Fruit fly (Drosophila melanogaster) whole organism, embryonic: ENCODE results near the gene Sas-4.

Experiments used
- B-H1 ChIP-seq: fragments of 200-800 bp; sonication (Bioruptor generic); IDR thresholded peaks from 3 replicates; pipeline ENCODE4 v1.3.6; 2022; ENCODE audit warnings: missing biosample characterization, missing genetic modification characterization
- CG10431 ChIP-seq: fragments of 200-800 bp; sonication (Bioruptor generic); optimal IDR thresholded peaks from 3 replicates; lab custom pipeline; 2018; ENCODE audit warnings: missing biosample characterization, mild to moderate bottlenecking, missing genetic modification characterization
- CG11696 ChIP-seq: fragments of 200-800 bp; sonication (Bioruptor generic); IDR thresholded peaks from 2 replicates; pipeline ENCODE4 v1.3.6; 2022; ENCODE audit warnings: missing biosample characterization, missing genetic modification characterization
- CG13775 ChIP-seq: fragments of 200-800 bp; sonication (Bioruptor generic); optimal IDR thresholded peaks from 3 replicates; lab custom pipeline; 2017; ENCODE audit warnings: missing biosample characterization, mild to moderate bottlenecking, missing genetic modification characterization
- CG16813 ChIP-seq: fragments of 200-800 bp; sonication (Bioruptor generic); IDR thresholded peaks from 3 replicates; pipeline ENCODE4 v1.3.6; 2022; ENCODE audit warnings: missing biosample characterization, missing genetic modification characterization; ENCODE audit not compliant: partially characterized antibody
- CG30020 ChIP-seq: fragments of 200-800 bp; optimal IDR thresholded peaks from 2 replicates; lab custom pipeline; 2019; ENCODE audit warnings: missing biosample characterization, mild to moderate bottlenecking, missing genetic modification characterization, moderate library complexity
- CG5180 ChIP-seq: fragments of 200-800 bp; sonication (Bioruptor generic); optimal IDR thresholded peaks from 3 replicates; lab custom pipeline; 2017; ENCODE audit warnings: missing biosample characterization, missing genetic modification characterization, mild to moderate bottlenecking, moderate library complexity, missing genetic modification reagents
- CG6683 ChIP-seq: fragments of 200-800 bp; sonication (Bioruptor generic); optimal IDR thresholded peaks from 2 replicates; lab custom pipeline; 2017; ENCODE audit warnings: missing biosample characterization, mild to moderate bottlenecking, missing genetic modification characterization, missing genetic modification reagents
- CG6765 ChIP-seq: fragments of 200-800 bp; sonication (Bioruptor generic); optimal IDR thresholded peaks from 3 replicates; lab custom pipeline; 2017; ENCODE audit warnings: missing biosample characterization, mild to moderate bottlenecking, missing genetic modification characterization
- CG7987 ChIP-seq: fragments of 200-800 bp; sonication (Bioruptor generic); optimal IDR thresholded peaks from 2 replicates; lab custom pipeline; 2018; ENCODE audit warnings: missing biosample characterization, mild to moderate bottlenecking, missing genetic modification characterization, moderate library complexity
- CG9215 ChIP-seq: fragments of 200-800 bp; sonication (Bioruptor generic); IDR thresholded peaks from 2 replicates; pipeline ENCODE4 v1.3.6; 2022; ENCODE audit warnings: missing biosample characterization, missing genetic modification characterization
- CG9876 ChIP-seq: fragments of 200-800 bp; sonication (Bioruptor generic); optimal IDR thresholded peaks from 2 replicates; lab custom pipeline; 2016; ENCODE audit warnings: missing biosample characterization, missing genetic modification characterization
- CoRest ChIP-seq: fragments of 200-800 bp; sonication (Bioruptor generic); optimal IDR thresholded peaks from 3 replicates; lab custom pipeline; 2018; ENCODE audit warnings: missing biosample characterization, mild to moderate bottlenecking, missing genetic modification characterization, moderate library complexity
- D19A ChIP-seq: fragments of 200-800 bp; optimal IDR thresholded peaks from 3 replicates; lab custom pipeline; 2019; ENCODE audit warnings: missing biosample characterization, mild to moderate bottlenecking, missing genetic modification characterization, moderate library complexity
- D19B ChIP-seq: fragments of 200-800 bp; sonication (Bioruptor generic); optimal IDR thresholded peaks from 2 replicates; lab custom pipeline; 2017; ENCODE audit warnings: missing biosample characterization, mild to moderate bottlenecking, missing genetic modification characterization
- Gsc ChIP-seq: fragments of 200-800 bp; sonication (Bioruptor generic); IDR thresholded peaks from 2 replicates; pipeline ENCODE4 v1.3.6; 2022; ENCODE audit warnings: missing biosample characterization, missing genetic modification characterization
- H2.0 ChIP-seq: fragments of 200-800 bp; sonication (Bioruptor generic); IDR thresholded peaks from 2 replicates; pipeline ENCODE4 v1.3.6; 2022; ENCODE audit warnings: missing biosample characterization, missing genetic modification characterization
- HHEX ChIP-seq: fragments of 200-800 bp; sonication (Bioruptor generic); optimal IDR thresholded peaks from 3 replicates; lab custom pipeline; 2017; ENCODE audit warnings: missing biosample characterization, mild to moderate bottlenecking, missing genetic modification characterization, missing genetic modification reagents
- HLH4C ChIP-seq: fragments of 200-800 bp; sonication (Bioruptor generic); IDR thresholded peaks from 3 replicates; pipeline ENCODE4 v1.3.6; 2022; ENCODE audit warnings: missing biosample characterization, missing genetic modification characterization; ENCODE audit not compliant: partially characterized antibody
- HmgD ChIP-seq: fragments of 200-800 bp; sonication (Bioruptor generic); optimal IDR thresholded peaks from 3 replicates; lab custom pipeline; 2016; ENCODE audit warnings: missing biosample characterization, missing genetic modification characterization
- MESR4 ChIP-seq: fragments of 200-800 bp; sonication (Bioruptor generic); optimal IDR thresholded peaks from 2 replicates; lab custom pipeline; 2018; ENCODE audit warnings: missing biosample characterization, mild to moderate bottlenecking, missing genetic modification characterization, moderate library complexity
- MTF-1 ChIP-seq: fragments of 200-800 bp; sonication (Bioruptor generic); optimal IDR thresholded peaks from 2 replicates; lab custom pipeline; 2018; ENCODE audit warnings: missing biosample characterization, mild to moderate bottlenecking, missing genetic modification characterization, borderline replicate concordance
- Sin3A ChIP-seq: fragments of >200 bp; optimal IDR thresholded peaks from 2 replicates; lab custom pipeline; 2018
- Sox102F ChIP-seq: fragments of 200-800 bp; sonication (Bioruptor generic); optimal IDR thresholded peaks from 2 replicates; lab custom pipeline; 2018; ENCODE audit warnings: missing biosample characterization, mild to moderate bottlenecking, missing genetic modification characterization, moderate library complexity
- Sry-δ ChIP-seq: fragments of 200-800 bp; sonication (Bioruptor generic); optimal IDR thresholded peaks from 2 replicates; lab custom pipeline; 2016; ENCODE audit warnings: missing biosample characterization, missing genetic modification characterization
- Ssrp ChIP-seq: fragments of 200-800 bp; sonication (Bioruptor generic); optimal IDR thresholded peaks from 2 replicates; lab custom pipeline; 2018; ENCODE audit warnings: missing biosample characterization, mild to moderate bottlenecking, missing genetic modification characterization, moderate library complexity
- Tbp ChIP-seq: fragments of >200 bp; optimal IDR thresholded peaks from 2 replicates; lab custom pipeline; 2018; ENCODE audit warnings: missing biosample characterization, missing genetic modification characterization
- ap ChIP-seq: fragments of 200-800 bp; sonication (Bioruptor generic); IDR thresholded peaks from 2 replicates; pipeline ENCODE4 v1.3.6; 2022; ENCODE audit warnings: missing biosample characterization, missing genetic modification characterization
- bcd ChIP-seq: fragments of 200-800 bp; sonication (Bioruptor generic); optimal IDR thresholded peaks from 2 replicates; lab custom pipeline; 2017; ENCODE audit warnings: missing biosample characterization, mild to moderate bottlenecking, missing genetic modification characterization
- ewg ChIP-seq: fragments of 200-800 bp; sonication (Bioruptor generic); optimal IDR thresholded peaks from 3 replicates; lab custom pipeline; 2017; ENCODE audit warnings: mild to moderate bottlenecking, missing biosample characterization, missing genetic modification reagents, missing genetic modification characterization
- fu2 ChIP-seq: fragments of 200-800 bp; sonication (Bioruptor generic); optimal IDR thresholded peaks from 2 replicates; lab custom pipeline; 2016; ENCODE audit warnings: missing biosample characterization, missing genetic modification characterization
- gro ChIP-seq: fragments of 200-800 bp; sonication (Bioruptor generic); optimal IDR thresholded peaks from 2 replicates; lab custom pipeline; 2016; ENCODE audit warnings: missing biosample characterization, missing genetic modification characterization
- lab ChIP-seq: fragments of 200-800 bp; sonication (Bioruptor generic); optimal IDR thresholded peaks from 3 replicates; lab custom pipeline; 2017; ENCODE audit warnings: missing biosample characterization, missing genetic modification characterization, mild to moderate bottlenecking, moderate library complexity, missing genetic modification reagents
- maf-S ChIP-seq: fragments of 200-800 bp; sonication (Bioruptor generic); optimal IDR thresholded peaks from 2 replicates; lab custom pipeline; 2016; ENCODE audit warnings: missing biosample characterization, missing genetic modification characterization
- nmo ChIP-seq: fragments of 200-800 bp; sonication (Bioruptor generic); optimal IDR thresholded peaks from 2 replicates; lab custom pipeline; 2018; ENCODE audit warnings: missing biosample characterization, mild to moderate bottlenecking, missing genetic modification characterization, moderate library complexity
- org-1 ChIP-seq: fragments of 200-800 bp; sonication (Bioruptor generic); optimal IDR thresholded peaks from 2 replicates; lab custom pipeline; 2017; ENCODE audit warnings: missing biosample characterization, missing genetic modification characterization
- peb ChIP-seq: fragments of 200-800 bp; sonication (Bioruptor generic); IDR thresholded peaks from 2 replicates; pipeline ENCODE4 v1.3.6; 2022; ENCODE audit warnings: missing biosample characterization, missing genetic modification characterization
- run ChIP-seq: fragments of 200-800 bp; sonication (Bioruptor generic); optimal IDR thresholded peaks from 3 replicates; lab custom pipeline; 2018; ENCODE audit warnings: missing biosample characterization, mild to moderate bottlenecking, missing genetic modification characterization
- sd ChIP-seq: fragments of 200-800 bp; sonication (Bioruptor generic); optimal IDR thresholded peaks from 3 replicates; lab custom pipeline; 2018; ENCODE audit warnings: missing biosample characterization, mild to moderate bottlenecking, missing genetic modification characterization, moderate library complexity
- sens-2 ChIP-seq: fragments of 200-800 bp; sonication (Bioruptor generic); IDR thresholded peaks from 2 replicates; pipeline ENCODE4 v1.3.6; 2022; ENCODE audit warnings: missing biosample characterization, missing genetic modification characterization
- shn ChIP-seq: fragments of 200-800 bp; sonication (Bioruptor generic); optimal IDR thresholded peaks from 3 replicates; lab custom pipeline; 2016; ENCODE audit warnings: missing biosample characterization, missing genetic modification characterization
- sna ChIP-seq: fragments of 200-800 bp; sonication (Bioruptor generic); IDR thresholded peaks from 2 replicates; pipeline ENCODE4 v1.3.6; 2022; ENCODE audit warnings: missing biosample characterization, missing genetic modification characterization; ENCODE audit not compliant: partially characterized antibody
- sob ChIP-seq: fragments of 200-800 bp; sonication (Bioruptor generic); IDR thresholded peaks from 2 replicates; pipeline ENCODE4 v1.3.6; 2022; ENCODE audit warnings: missing biosample characterization, missing genetic modification characterization
- tin ChIP-seq: fragments of 200-800 bp; sonication (Bioruptor generic); optimal IDR thresholded peaks from 3 replicates; lab custom pipeline; 2016; ENCODE audit warnings: missing biosample characterization, missing genetic modification characterization
- tll ChIP-seq, 2 experiments: fragments of 200-800 bp in 1 of 2; fragments of >200 bp in 1 of 2; sonication (Bioruptor generic) in 1 of 2; optimal IDR thresholded peaks; 2 replicates each; lab custom pipeline; 2017 to 2019; ENCODE audit warnings: missing biosample characterization in 2 of 2, missing genetic modification characterization in 2 of 2, mild to moderate bottlenecking in 1 of 2, moderate library complexity in 1 of 2
- tx ChIP-seq: fragments of 200-800 bp; sonication (Bioruptor generic); optimal IDR thresholded peaks from 2 replicates; lab custom pipeline; 2016; ENCODE audit warnings: missing biosample characterization, missing genetic modification characterization
- vfl ChIP-seq: fragments of 200-800 bp; sonication (Bioruptor generic); optimal IDR thresholded peaks from 2 replicates; lab custom pipeline; 2016; ENCODE audit warnings: missing biosample characterization, missing genetic modification characterization
- wor ChIP-seq: fragments of 200-800 bp; sonication (Bioruptor generic); IDR thresholded peaks from 2 replicates; pipeline ENCODE4 v1.3.6; 2022; ENCODE audit warnings: missing biosample characterization, missing genetic modification characterization

The Sas-4 gene

DNA sequence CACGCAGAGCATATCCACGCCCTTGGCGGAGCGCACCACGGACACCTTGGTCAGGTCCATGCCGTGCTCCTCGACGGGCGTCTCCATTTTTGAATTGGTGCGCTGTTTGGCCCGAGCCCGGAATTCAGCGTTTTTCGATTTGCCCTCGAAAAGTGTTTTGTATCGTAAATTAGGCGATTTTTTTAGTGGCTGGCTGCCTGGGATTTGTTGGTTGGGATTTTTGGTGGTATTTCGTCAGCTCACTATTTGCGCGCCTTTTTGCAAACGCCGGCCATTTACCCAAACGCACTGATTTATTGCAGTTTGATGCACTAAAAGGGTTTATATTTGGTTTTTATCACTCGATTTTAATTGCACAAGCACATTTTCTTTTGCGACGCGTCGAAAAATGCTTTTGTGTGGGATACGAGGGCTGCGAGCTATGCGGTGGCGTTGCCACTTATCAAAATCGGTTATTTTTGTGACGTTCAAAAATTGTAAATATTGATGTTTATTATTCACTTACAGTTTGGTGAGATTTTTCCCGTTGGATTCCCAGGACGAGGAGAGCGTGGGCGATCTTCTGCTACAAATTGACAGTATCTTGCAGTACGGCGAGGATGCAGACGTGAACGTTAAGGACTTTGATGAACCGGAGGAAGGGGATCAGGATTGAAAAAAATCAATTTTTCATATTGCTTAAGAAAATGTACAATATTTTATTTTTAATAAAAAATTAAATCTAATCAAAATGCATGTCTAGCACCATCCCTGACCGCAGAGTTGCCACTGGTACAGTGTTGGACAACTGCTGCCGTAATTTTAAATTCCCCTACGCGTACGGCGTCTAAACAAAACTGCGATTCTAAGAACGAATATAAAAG lies at the start of gene Sas-4, which contains the start of gene gfzf (continued):
- peak; percentile 69 for TF ChIP-seq Ssrp
- TF ChIP-seq sens-2: 0 out of 2 replicates have a peak, but pooled peaks have one; percentile 35
- peak; percentile 58 for TF ChIP-seq HHEX (GFP tag; lab: Kevin White, UChicago)
- TF ChIP-seq CG13775 (GFP tag; lab: Kevin White, UChicago): peak; percentile 78
- TF ChIP-seq CG9876 (GFP tag; lab: Kevin White, UChicago): peak; percentile 20
- no peak for TF ChIP-seq Tbp
- peak; percentile 34 for TF ChIP-seq MESR4 (GFP tag; lab: Kevin White, UChicago)
- TF ChIP-seq bcd (GFP tag; lab: Kevin White, UChicago): peak; percentile 69
- TF ChIP-seq CG10431 (GFP tag; lab: Kevin White, UChicago): no peak
- no peak for TF ChIP-seq ap (GFP tag; lab: Robert Waterston, UW)
- peak; percentile 10 for TF ChIP-seq sd (tag; lab: Kevin White, UChicago)
- peak; percentile 23 for TF ChIP-seq Sry-δ (GFP tag; lab: Kevin White, UChicago)
- no peak for TF ChIP-seq CG5180
- peak; percentile 81 for TF ChIP-seq CG9215 (GFP tag; lab: Robert Waterston, UW)
- peak; percentile 10 for TF ChIP-seq fu2 (GFP tag; lab: Kevin White, UChicago)
- TF ChIP-seq Sin3A (lab: Kevin White, UChicago): peak; percentile 84
- TF ChIP-seq CoRest (tag; lab: Kevin White, UChicago): peak; percentile 77
- no peak for TF ChIP-seq org-1
- TF ChIP-seq D19B (GFP tag; lab: Kevin White, UChicago): peak; percentile 34
- peak; percentile 30 for TF ChIP-seq vfl
- no peak for TF ChIP-seq maf-S (GFP tag; lab: Kevin White, UChicago)
- TF ChIP-seq run: no peak
- TF ChIP-seq gro: no peak
- peak; percentile 34 for TF ChIP-seq CG30020 (tag; lab: Kevin White, UChicago)
- 0 out of 2 replicates have a peak, but pooled peaks have one; percentile 35 for TF ChIP-seq CG11696 (GFP tag; lab: Robert Waterston, UW)
- TF ChIP-seq H2.0 (GFP tag; lab: Robert Waterston, UW): peak; percentile 59
- peak; percentile 70; the same call in 1 of the 2 replicates for TF ChIP-seq sob (GFP tag; lab: Robert Waterston, UW)
- TF ChIP-seq HmgD: no peak
- TF ChIP-seq sna (GFP tag; lab: Robert Waterston, UW): no peak
- no peak for TF ChIP-seq shn
- TF ChIP-seq lab (GFP tag; lab: Kevin White, UChicago): peak; percentile 41
- no peak for TF ChIP-seq CG6765 (GFP tag; lab: Kevin White, UChicago)
- no peak; the same call in 1 of the 2 replicates for TF ChIP-seq Gsc (GFP tag; lab: Robert Waterston, UW)
- TF ChIP-seq nmo (GFP tag; lab: Kevin White, UChicago): peak; percentile 76
- TF ChIP-seq D19A: no peak
- TF ChIP-seq tin (GFP tag; lab: Kevin White, UChicago): peak; percentile 60
- TF ChIP-seq wor (GFP tag; lab: Robert Waterston, UW): 0 out of 2 replicates have a peak, but pooled peaks have one; percentile 20
- no peak for TF ChIP-seq CG16813 (GFP tag; lab: Robert Waterston, UW)
- peak; percentile 51; the same call in 1 of the 2 replicates for TF ChIP-seq peb
- TF ChIP-seq tll (GFP tag; optimal IDR thresholded peaks at IDR 0.05; lab: Kevin White, UChicago): no peak
- peak; percentile 29 for TF ChIP-seq tx (GFP tag; lab: Kevin White, UChicago)
- TF ChIP-seq CG7987 (GFP tag; lab: Kevin White, UChicago): no peak
- TF ChIP-seq Sox102F (GFP tag; lab: Kevin White, UChicago): peak; percentile 50
- TF ChIP-seq CG6683 (GFP tag; lab: Kevin White, UChicago): no peak
- no peak for TF ChIP-seq MTF-1 (GFP tag; lab: Kevin White, UChicago)
- no peak; the same call in 2 of the 3 replicates for TF ChIP-seq B-H1 (GFP tag; lab: Robert Waterston, UW)
- no peak for TF ChIP-seq HLH4C (GFP tag; lab: Robert Waterston, UW)
- peak; percentile 40 for TF ChIP-seq ewg (GFP tag; lab: Kevin White, UChicago)
